Worm (Caenorhabditis elegans) whole organism, midembryonic: ENCODE data around the gene T13G4.4.

Experiments
- flt-1 ChIP-seq: fragments of 200-800 bp; sonication (Bioruptor generic); IDR thresholded peaks from 2 replicates; pipeline ENCODE4 v1.3.6; 2022; ENCODE audit warnings: missing genetic modification characterization, missing compliant biosample characterization
- med-1 ChIP-seq: sonication (generic microtip); optimal IDR thresholded peaks from 2 replicates; lab custom pipeline; 2017; ENCODE audit warnings: missing genetic modification characterization, mild to moderate bottlenecking, missing compliant biosample characterization, antibody characterized with exemption, missing genetic modification reagents; ENCODE audit not compliant: insufficient read depth
- ref-1 ChIP-seq: fragments of 200-800 bp; sonication (Bioruptor generic); conservative IDR thresholded peaks from 2 replicates; pipeline ENCODE4 v1.3.6; 2022; ENCODE audit warnings: missing genetic modification reagents, missing genetic modification characterization, missing compliant biosample characterization
- tab-1 ChIP-seq: fragments of 200-800 bp; sonication (Bioruptor generic); IDR thresholded peaks from 2 replicates; pipeline ENCODE4 v1.3.6; 2022; ENCODE audit warnings: missing genetic modification characterization, missing compliant biosample characterization

ce11 chrX:1213136-1213535 is 21.7 kb upstream of the T13G4.4 start:
- TF ChIP-seq tab-1 (GFP tag; lab: Robert Waterston, UW) (no peak), ref-1 (no peak), flt-1 (GFP tag; lab: Robert Waterston, UW) (no peak), med-1 (no peak)
